Fruit fly (Drosophila melanogaster): ENCODE measurements around the gene CG14313.

Gene CG14313

dm6 chr3R:18196991-18197801 lies 5.4 kb upstream of the CG14313 start (continued):
- TF ChIP-seq Oli (tag; optimal IDR thresholded peaks at IDR 0.05) (peak; percentile 77), CG2120 (GFP tag; optimal IDR thresholded peaks at IDR 0.05) (peak; percentile 61), CG16863 (GFP tag; optimal IDR thresholded peaks at IDR 0.05) (no peak), CG4707 (GFP tag; optimal IDR thresholded peaks at IDR 0.05) (no peak), CG14710 (tag; optimal IDR thresholded peaks at IDR 0.05) (peak; percentile 50), Dfd (GFP tag; optimal IDR thresholded peaks at IDR 0.05) (no peak), Nf-YB (GFP tag; optimal IDR thresholded peaks at IDR 0.05) (peak; percentile 31), sc (optimal IDR thresholded peaks at IDR 0.05) (no peak), sc (GFP tag; optimal IDR thresholded peaks at IDR 0.05) (peak; percentile 6), CG10959 (GFP tag; IDR thresholded peaks at IDR 0.05) (no peak), mam (GFP tag; optimal IDR thresholded peaks at IDR 0.05) (peak; percentile 22), CG2116 (GFP tag; optimal IDR thresholded peaks at IDR 0.05) (peak; percentile 28), CG16779 (GFP tag; IDR thresholded peaks at IDR 0.05) (no peak), CG3995 (GFP tag; optimal IDR thresholded peaks at IDR 0.05) (no peak), nau (GFP tag; optimal IDR thresholded peaks at IDR 0.05) (no peak), Doc3 (GFP tag; IDR thresholded peaks at IDR 0.05; ENCODE audit: partially characterized antibody) (no peak), zfh1 (GFP tag; IDR thresholded peaks at IDR 0.05) (no peak), amos (GFP tag; IDR thresholded peaks at IDR 0.05; ENCODE audit: partially characterized antibody) (no peak), Mes4 (GFP tag; optimal IDR thresholded peaks at IDR 0.05) (no peak), ato (GFP tag; IDR thresholded peaks at IDR 0.05; ENCODE audit: partially characterized antibody) (no peak), CG17829 (tag; optimal IDR thresholded peaks at IDR 0.05) (peak; percentile 50), cas (GFP tag; IDR thresholded peaks at IDR 0.05) (no peak), dysf (GFP tag; IDR thresholded peaks at IDR 0.05) (no peak), lilli (GFP tag; optimal IDR thresholded peaks at IDR 0.05) (peak; percentile 41), BtbVII (GFP tag; optimal IDR thresholded peaks at IDR 0.05) (no peak), seq (GFP tag; IDR thresholded peaks at IDR 0.05) (no peak), gsb (GFP tag; IDR thresholded peaks at IDR 0.05) (no peak), NFAT (GFP tag; IDR thresholded peaks at IDR 0.05) (no peak), fu2 (GFP tag; optimal IDR thresholded peaks at IDR 0.05) (peak; percentile 29), CG15479 (GFP tag; optimal IDR thresholded peaks at IDR 0.05) (peak; percentile 97), vfl (GFP tag; optimal IDR thresholded peaks at IDR 0.05) (no peak), Tbp (GFP tag; optimal IDR thresholded peaks at IDR 0.05) (no peak), bowl (GFP tag; IDR thresholded peaks at IDR 0.05) (no peak), CG5245 (GFP tag; optimal IDR thresholded peaks at IDR 0.05) (no peak), HHEX (GFP tag; optimal IDR thresholded peaks at IDR 0.05) (peak; percentile 50), Sox100B (GFP tag; optimal IDR thresholded peaks at IDR 0.05) (peak; percentile 73), peb (GFP tag; IDR thresholded peaks at IDR 0.05) (no peak), CG8281 (tag; optimal IDR thresholded peaks at IDR 0.05) (peak; percentile 5), CG14441 (GFP tag; IDR thresholded peaks at IDR 0.05) (no peak), her (GFP tag; optimal IDR thresholded peaks at IDR 0.05) (no peak), CG10979 (tag; optimal IDR thresholded peaks at IDR 0.05) (peak; percentile 49), CG4328 (GFP tag; optimal IDR thresholded peaks at IDR 0.05) (peak; percentile 37), CG5953 (GFP tag; IDR thresholded peaks at IDR 0.05) (no peak), prd (optimal IDR thresholded peaks at IDR 0.05) (no peak), prd (GFP tag; IDR thresholded peaks at IDR 0.05) (no peak), CG11560 (tag; IDR thresholded peaks at IDR 0.05) (no peak), CG6683 (GFP tag; optimal IDR thresholded peaks at IDR 0.05) (no peak), ranshi (GFP tag; IDR thresholded peaks at IDR 0.05) (no peak), nerfin-1 (tag; optimal IDR thresholded peaks at IDR 0.05) (peak; percentile 25), CG2129 (GFP tag; IDR thresholded peaks at IDR 0.05; ENCODE audit: partially characterized antibody) (no peak), gfzf (GFP tag; optimal IDR thresholded peaks at IDR 0.05) (no peak)
